Fruit fly (Drosophila melanogaster) whole organism, embryonic: Measurements from ENCODE around the gene CG13996.

Experiments
- Ada2b ChIP-seq: fragments of 200-800 bp; sonication (Bioruptor generic); IDR thresholded peaks from 2 replicates; pipeline ENCODE4 v1.3.6; 2022; ENCODE audit warnings: missing biosample characterization, missing genetic modification characterization
- Antp ChIP-seq: fragments of 200-800 bp; sonication (Bioruptor generic); optimal IDR thresholded peaks from 3 replicates; lab custom pipeline; 2016; ENCODE audit warnings: missing biosample characterization, missing genetic modification characterization
- Atf-2 ChIP-seq: fragments of 200-800 bp; sonication (Bioruptor generic); optimal IDR thresholded peaks from 2 replicates; lab custom pipeline; 2016; ENCODE audit warnings: missing biosample characterization, missing genetic modification characterization
- B-H1 ChIP-seq: fragments of 200-800 bp; sonication (Bioruptor generic); IDR thresholded peaks from 3 replicates; pipeline ENCODE4 v1.3.6; 2022; ENCODE audit warnings: missing biosample characterization, missing genetic modification characterization
- CG11085 ChIP-seq: fragments of 200-800 bp; sonication (Bioruptor generic); IDR thresholded peaks from 2 replicates; pipeline ENCODE4 v1.3.6; 2022; ENCODE audit warnings: missing biosample characterization, missing genetic modification characterization
- CG12219 ChIP-seq: fragments of 200-800 bp; sonication (Bioruptor generic); optimal IDR thresholded peaks from 3 replicates; lab custom pipeline; 2018; ENCODE audit warnings: missing biosample characterization, mild to moderate bottlenecking, missing genetic modification characterization
- CG12391 ChIP-seq: fragments of 200-800 bp; sonication (Bioruptor generic); optimal IDR thresholded peaks from 3 replicates; lab custom pipeline; 2018; ENCODE audit warnings: missing biosample characterization, mild to moderate bottlenecking, missing genetic modification characterization, moderate library complexity
- CG14050 ChIP-seq: fragments of 200-800 bp; sonication (Bioruptor generic); IDR thresholded peaks from 3 replicates; pipeline ENCODE4 v1.3.6; 2022; ENCODE audit warnings: missing biosample characterization, missing genetic modification characterization
- CG15479 ChIP-seq: fragments of 200-800 bp; sonication (Bioruptor generic); optimal IDR thresholded peaks from 3 replicates; lab custom pipeline; 2019; ENCODE audit warnings: missing biosample characterization, mild to moderate bottlenecking, missing genetic modification characterization, moderate library complexity
- CG15601 ChIP-seq: fragments of 200-800 bp; sonication (Bioruptor generic); optimal IDR thresholded peaks from 3 replicates; lab custom pipeline; 2019; ENCODE audit warnings: missing biosample characterization, mild to moderate bottlenecking, missing genetic modification characterization, moderate library complexity
- CG16813 ChIP-seq: fragments of 200-800 bp; sonication (Bioruptor generic); IDR thresholded peaks from 3 replicates; pipeline ENCODE4 v1.3.6; 2022; ENCODE audit warnings: missing biosample characterization, missing genetic modification characterization; ENCODE audit not compliant: partially characterized antibody
- CG17328 ChIP-seq: fragments of 200-800 bp; sonication (Bioruptor generic); IDR thresholded peaks from 2 replicates; pipeline ENCODE4 v1.3.6; 2022; ENCODE audit warnings: missing biosample characterization, missing genetic modification characterization
- CG18262 ChIP-seq: fragments of 200-800 bp; optimal IDR thresholded peaks from 3 replicates; lab custom pipeline; 2019; ENCODE audit warnings: missing biosample characterization, mild to moderate bottlenecking, missing genetic modification characterization, moderate library complexity
- CG1832 ChIP-seq: fragments of 200-800 bp; sonication (Bioruptor generic); optimal IDR thresholded peaks from 2 replicates; lab custom pipeline; 2017; ENCODE audit warnings: missing biosample characterization, mild to moderate bottlenecking, missing genetic modification characterization, inconsistent platforms
- CG2678 ChIP-seq: fragments of 200-800 bp; sonication (Bioruptor generic); optimal IDR thresholded peaks from 3 replicates; lab custom pipeline; 2019; ENCODE audit warnings: missing biosample characterization, mild to moderate bottlenecking, missing genetic modification characterization, moderate library complexity
- CG31365 ChIP-seq: fragments of 200-800 bp; sonication (Bioruptor generic); optimal IDR thresholded peaks from 2 replicates; lab custom pipeline; 2018; ENCODE audit warnings: missing biosample characterization, mild to moderate bottlenecking, missing genetic modification characterization
- CG33557 ChIP-seq: fragments of 200-800 bp; sonication (Bioruptor generic); optimal IDR thresholded peaks from 2 replicates; lab custom pipeline; 2019; ENCODE audit warnings: missing biosample characterization, mild to moderate bottlenecking, missing genetic modification characterization, moderate library complexity
- CG34224 ChIP-seq: fragments of 200-800 bp; sonication (Bioruptor generic); IDR thresholded peaks from 3 replicates; pipeline ENCODE4 v1.3.6; 2022; ENCODE audit warnings: missing biosample characterization, missing genetic modification characterization; ENCODE audit not compliant: partially characterized antibody
- CG34422 ChIP-seq: fragments of 200-800 bp; sonication (Bioruptor generic); IDR thresholded peaks from 3 replicates; pipeline ENCODE4 v1.3.6; 2022; ENCODE audit warnings: missing biosample characterization, missing genetic modification characterization
- CG4707 ChIP-seq: fragments of 200-800 bp; sonication (Bioruptor generic); optimal IDR thresholded peaks from 2 replicates; lab custom pipeline; 2018; ENCODE audit warnings: missing biosample characterization, mild to moderate bottlenecking, missing genetic modification characterization, moderate library complexity
- CG7839 ChIP-seq: fragments of 200-800 bp; sonication (Bioruptor generic); optimal IDR thresholded peaks from 3 replicates; lab custom pipeline; 2018; ENCODE audit warnings: missing biosample characterization, mild to moderate bottlenecking, missing genetic modification characterization, moderate library complexity
- CG8281 ChIP-seq: fragments of 200-800 bp; sonication (Bioruptor generic); optimal IDR thresholded peaks from 2 replicates; lab custom pipeline; 2018; ENCODE audit warnings: missing biosample characterization, mild to moderate bottlenecking, missing genetic modification characterization, moderate library complexity
- CG9609 ChIP-seq: fragments of 200-800 bp; sonication (Bioruptor generic); optimal IDR thresholded peaks from 3 replicates; lab custom pipeline; 2016; ENCODE audit warnings: missing biosample characterization, missing genetic modification characterization
- Chrac-16 ChIP-seq: fragments of 200-800 bp; sonication (Bioruptor generic); optimal IDR thresholded peaks from 3 replicates; lab custom pipeline; 2016; ENCODE audit warnings: missing biosample characterization, missing genetic modification characterization
- Gsc ChIP-seq: fragments of 200-800 bp; sonication (Bioruptor generic); IDR thresholded peaks from 2 replicates; pipeline ENCODE4 v1.3.6; 2022; ENCODE audit warnings: missing biosample characterization, missing genetic modification characterization
- HLH4C ChIP-seq: fragments of 200-800 bp; sonication (Bioruptor generic); IDR thresholded peaks from 3 replicates; pipeline ENCODE4 v1.3.6; 2022; ENCODE audit warnings: missing biosample characterization, missing genetic modification characterization; ENCODE audit not compliant: partially characterized antibody
- HLHmδ ChIP-seq: fragments of 200-800 bp; sonication (Bioruptor generic); optimal IDR thresholded peaks from 2 replicates; lab custom pipeline; 2018; ENCODE audit warnings: missing biosample characterization, mild to moderate bottlenecking, missing genetic modification characterization, moderate library complexity
- Hey ChIP-seq: fragments of 200-800 bp; sonication (Bioruptor generic); optimal IDR thresholded peaks from 3 replicates; lab custom pipeline; 2018; ENCODE audit warnings: missing biosample characterization, mild to moderate bottlenecking, missing genetic modification characterization
- Hmx ChIP-seq: fragments of 200-800 bp; sonication (Bioruptor generic); optimal IDR thresholded peaks from 2 replicates; lab custom pipeline; 2016; ENCODE audit warnings: missing biosample characterization, missing genetic modification characterization
- Myb ChIP-seq: fragments of 200-800 bp; sonication (Bioruptor generic); optimal IDR thresholded peaks from 2 replicates; lab custom pipeline; 2016; ENCODE audit warnings: missing biosample characterization, missing genetic modification characterization
- Spps ChIP-seq: fragments of 200-800 bp; sonication (Bioruptor generic); optimal IDR thresholded peaks from 2 replicates; lab custom pipeline; 2018; ENCODE audit warnings: missing biosample characterization, mild to moderate bottlenecking, missing genetic modification characterization
- ac ChIP-seq: fragments of 200-800 bp; sonication (Bioruptor generic); optimal IDR thresholded peaks from 3 replicates; lab custom pipeline; 2017; ENCODE audit warnings: missing biosample characterization, mild to moderate bottlenecking, missing genetic modification characterization
- bsh ChIP-seq, 2 experiments: fragments of 200-800 bp; sonication (Bioruptor generic); optimal IDR thresholded peaks; 2 replicates each; lab custom pipeline; 2017 to 2018; ENCODE audit warnings: mild to moderate bottlenecking in 2 of 2, missing biosample characterization in 2 of 2, missing genetic modification characterization in 2 of 2, moderate library complexity in 1 of 2
- chif ChIP-seq, 2 experiments: fragments of 200-800 bp; sonication (Bioruptor generic); optimal IDR thresholded peaks; 3 replicates each; lab custom pipeline; 2016; ENCODE audit warnings: missing biosample characterization in 2 of 2, missing genetic modification characterization in 2 of 2
- corto ChIP-seq: fragments of 200-800 bp; sonication (Bioruptor generic); optimal IDR thresholded peaks from 2 replicates; lab custom pipeline; 2016; ENCODE audit warnings: missing biosample characterization, mild to moderate bottlenecking, missing genetic modification characterization, moderate library complexity
- crp ChIP-seq, 2 experiments: fragments of 200-800 bp; sonication (Bioruptor generic); optimal IDR thresholded peaks; 2 replicates in 1 of 2; 3 replicates in 1 of 2; lab custom pipeline; 2017; ENCODE audit warnings: missing biosample characterization in 2 of 2, missing genetic modification characterization in 2 of 2, mild to moderate bottlenecking in 1 of 2, moderate library complexity in 1 of 2
- da ChIP-seq: fragments of 200-800 bp; sonication (Bioruptor generic); optimal IDR thresholded peaks from 2 replicates; lab custom pipeline; 2016; ENCODE audit warnings: missing biosample characterization, missing genetic modification characterization
- dmrt11E ChIP-seq: fragments of 200-800 bp; sonication (Bioruptor generic); optimal IDR thresholded peaks from 3 replicates; lab custom pipeline; 2018; ENCODE audit warnings: missing biosample characterization, mild to moderate bottlenecking, missing genetic modification characterization, moderate library complexity
- ems ChIP-seq: fragments of 200-800 bp; sonication (Bioruptor generic); optimal IDR thresholded peaks from 3 replicates; lab custom pipeline; 2016; ENCODE audit warnings: missing biosample characterization, missing genetic modification characterization
- fd64A ChIP-seq: fragments of 200-800 bp; sonication (Bioruptor generic); optimal IDR thresholded peaks from 3 replicates; lab custom pipeline; 2018; ENCODE audit warnings: missing biosample characterization, mild to moderate bottlenecking, missing genetic modification characterization
- ftz-f1 ChIP-seq: fragments of 200-800 bp; sonication (Bioruptor generic); optimal IDR thresholded peaks from 2 replicates; lab custom pipeline; 2016; ENCODE audit warnings: missing biosample characterization, missing genetic modification characterization
- grau ChIP-seq: fragments of 200-800 bp; optimal IDR thresholded peaks from 3 replicates; lab custom pipeline; 2019; ENCODE audit warnings: missing biosample characterization, mild to moderate bottlenecking, missing genetic modification characterization, moderate library complexity
- jing ChIP-seq: fragments of 200-800 bp; sonication (Bioruptor generic); optimal IDR thresholded peaks from 2 replicates; lab custom pipeline; 2018; ENCODE audit warnings: missing biosample characterization, mild to moderate bottlenecking, missing genetic modification characterization
- lmd ChIP-seq: fragments of 200-800 bp; sonication (Bioruptor generic); IDR thresholded peaks from 2 replicates; pipeline ENCODE4 v1.3.6; 2022; ENCODE audit warnings: missing biosample characterization, missing genetic modification characterization
- onecut ChIP-seq: fragments of 200-800 bp; sonication (Bioruptor generic); IDR thresholded peaks from 2 replicates; pipeline ENCODE4 v1.3.6; 2022; ENCODE audit warnings: missing biosample characterization, missing genetic modification characterization
- pnt ChIP-seq: fragments of 200-800 bp; sonication (Bioruptor generic); optimal IDR thresholded peaks from 3 replicates; lab custom pipeline; 2016; ENCODE audit warnings: missing biosample characterization, missing genetic modification characterization
- stc ChIP-seq: fragments of 200-800 bp; sonication (Bioruptor generic); IDR thresholded peaks from 2 replicates; pipeline ENCODE4 v1.3.6; 2022; ENCODE audit warnings: missing biosample characterization, missing genetic modification characterization
- unc-4 ChIP-seq: fragments of 200-800 bp; sonication (Bioruptor generic); IDR thresholded peaks from 2 replicates; pipeline ENCODE4 v1.3.6; 2022; ENCODE audit warnings: missing biosample characterization, missing genetic modification characterization; ENCODE audit not compliant: partially characterized antibody
- zen ChIP-seq: fragments of 200-800 bp; sonication (Bioruptor generic); optimal IDR thresholded peaks from 3 replicates; lab custom pipeline; 2018; ENCODE audit warnings: missing biosample characterization, mild to moderate bottlenecking, missing genetic modification characterization, moderate library complexity

Gene CG13996

DNA sequence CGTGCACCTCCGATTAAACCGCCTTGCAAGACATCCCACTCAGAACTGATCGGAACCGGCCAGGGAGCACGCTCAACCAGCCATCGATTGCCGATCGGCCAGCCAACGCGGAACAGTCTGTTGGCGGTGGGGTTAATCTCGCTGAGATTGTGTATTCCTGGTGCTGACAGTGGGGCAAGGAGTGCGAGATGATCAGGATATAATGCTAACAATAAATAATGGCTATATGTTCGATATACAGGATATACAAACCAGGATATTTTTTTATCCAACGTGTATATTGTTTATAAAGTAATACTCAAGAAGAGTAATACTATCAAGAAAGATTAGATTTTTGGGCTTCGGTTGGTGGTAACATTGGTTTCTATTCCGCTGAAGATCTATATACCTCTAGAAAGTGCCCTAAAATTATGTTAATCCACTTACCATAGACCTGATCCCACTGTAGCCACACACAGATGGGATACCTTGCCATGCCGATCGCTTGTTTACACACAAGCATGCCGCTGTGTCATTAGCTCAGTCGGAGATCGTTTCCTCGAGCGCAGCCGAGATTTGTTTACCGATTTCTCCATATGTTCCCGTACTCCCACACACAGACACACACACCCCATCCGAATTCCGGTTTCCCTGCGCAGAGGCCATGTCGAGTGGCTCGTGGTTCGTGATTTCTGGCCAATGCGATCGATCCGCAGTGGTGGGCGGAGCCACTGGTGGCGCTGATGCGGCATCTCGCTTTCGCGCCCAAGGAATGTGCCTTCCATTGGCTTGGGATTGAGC, 1.1 kb upstream of the CG13996 start, which contains the start of gene H2.0 (continued):
- TF ChIP-seq bsh (GFP tag; optimal IDR thresholded peaks at IDR 0.05; lab: Kevin White, UChicago): peak; percentile 46 to 47
- peak; percentile 1 for TF ChIP-seq CG4707 (GFP tag; lab: Kevin White, UChicago)
- peak; percentile 22 for TF ChIP-seq fd64A (GFP tag; lab: Kevin White, UChicago)
- no peak for TF ChIP-seq HLH4C (GFP tag; lab: Robert Waterston, UW)
- TF ChIP-seq dmrt11E: peak; percentile 68
- TF ChIP-seq CG15601 (tag; lab: Kevin White, UChicago): peak; percentile 36
- TF ChIP-seq zen (tag; lab: Kevin White, UChicago): peak; percentile 20
- no peak for TF ChIP-seq CG17328 (GFP tag; lab: Robert Waterston, UW)
- TF ChIP-seq CG9609 (GFP tag; lab: Kevin White, UChicago): no peak
- no peak for TF ChIP-seq da (GFP tag; lab: Kevin White, UChicago)
- no peak for TF ChIP-seq Antp (GFP tag; lab: Kevin White, UChicago)
- peak; percentile 45 for TF ChIP-seq CG12391 (tag; lab: Kevin White, UChicago)
- no peak for TF ChIP-seq stc
- TF ChIP-seq Hey (tag; lab: Kevin White, UChicago): no peak
- TF ChIP-seq CG34224 (GFP tag; lab: Robert Waterston, UW): no peak
- TF ChIP-seq CG1832 (GFP tag; lab: Kevin White, UChicago): peak; percentile 50
- no peak for TF ChIP-seq Ada2b (GFP tag; lab: Robert Waterston, UW)
- TF ChIP-seq CG34422: no peak
- no peak for TF ChIP-seq Gsc (GFP tag; lab: Robert Waterston, UW)
- TF ChIP-seq Atf-2: peak; percentile 25
- TF ChIP-seq Hmx (GFP tag; lab: Kevin White, UChicago): no peak
- no peak for TF ChIP-seq CG11085 (GFP tag; lab: Robert Waterston, UW)
- TF ChIP-seq corto (GFP tag; lab: Kevin White, UChicago): no peak
- peak; percentile 45 for TF ChIP-seq CG7839 (tag; lab: Kevin White, UChicago)
- no peak for TF ChIP-seq unc-4 (GFP tag; lab: Robert Waterston, UW)
- TF ChIP-seq grau (tag; lab: Kevin White, UChicago): peak; percentile 56
- TF ChIP-seq CG14050 (GFP tag; lab: Robert Waterston, UW): no peak
- no peak for TF ChIP-seq ems (GFP tag; lab: Kevin White, UChicago)
- no peak for TF ChIP-seq jing (GFP tag; lab: Kevin White, UChicago)
- TF ChIP-seq CG8281 (tag; lab: Kevin White, UChicago): no peak
- no peak for TF ChIP-seq onecut (GFP tag; lab: Robert Waterston, UW)
- no peak for TF ChIP-seq ftz-f1 (GFP tag; lab: Kevin White, UChicago)
- peak; percentile 13 for TF ChIP-seq Spps (tag; lab: Kevin White, UChicago)
- TF ChIP-seq ac (GFP tag; lab: Kevin White, UChicago): peak; percentile 24
- peak; percentile 53 for TF ChIP-seq lmd (GFP tag; lab: Robert Waterston, UW)
- peak; percentile 79 for TF ChIP-seq HLHmδ (GFP tag; lab: Kevin White, UChicago)
- TF ChIP-seq B-H1 (GFP tag; lab: Robert Waterston, UW): no peak
- TF ChIP-seq CG16813 (GFP tag; lab: Robert Waterston, UW): no peak
- peak; percentile 74 for TF ChIP-seq CG18262 (tag; lab: Kevin White, UChicago)
- TF ChIP-seq Myb (GFP tag; lab: Kevin White, UChicago): no peak
- TF ChIP-seq CG33557 (GFP tag; lab: Kevin White, UChicago): peak; percentile 31
- TF ChIP-seq pnt: peak; percentile 6
- peak in 1 of 2 experiments; percentile 49 for TF ChIP-seq chif (GFP tag; optimal IDR thresholded peaks at IDR 0.05; lab: Kevin White, UChicago)
- no peak for TF ChIP-seq CG12219 (GFP tag; lab: Kevin White, UChicago)
- TF ChIP-seq CG15479 (GFP tag; lab: Kevin White, UChicago): no peak
- TF ChIP-seq Chrac-16 (GFP tag; lab: Kevin White, UChicago): peak; percentile 18
- peak; percentile 52 for TF ChIP-seq CG2678 (tag; lab: Kevin White, UChicago)
- TF ChIP-seq crp (GFP tag; optimal IDR thresholded peaks at IDR 0.05; lab: Kevin White, UChicago): no peak
- no peak for TF ChIP-seq CG31365
